Worm (Caenorhabditis elegans) whole organism, dauer: ENCODE data around the gene cni-1.
"Not testable (repeated sequence)": the region's sequence is repeated elsewhere in the genome, so short reads cannot be mapped to it uniquely, and the experiment has no call there.

Experiments
- unc-62 ChIP-seq: sonication (generic microtip); optimal IDR thresholded peaks from 2 replicates; lab custom pipeline; 2017; ENCODE audit warnings: missing biosample characterization, missing genetic modification reagents, missing genetic modification characterization

cni-1 gene

ce11 chrV:13179986-13180591 is at the start of gene cni-1:
Gene cni-1, plus strand, starts transcription at chrV:13180330.
- no peak for TF ChIP-seq unc-62 (GFP tag; lab: Kevin White, UChicago)

ce11 chrV:13130439-13130840 is 49.7 kb upstream of the cni-1 start:
- no peak for TF ChIP-seq unc-62 (GFP tag; lab: Kevin White, UChicago)

- no peak for TF ChIP-seq unc-62 (GFP tag; lab: Kevin White, UChicago)
Observed at ce11 chrV:13131487-13131886, 48.6 kb upstream of the cni-1 start.

- no peak for TF ChIP-seq unc-62 (GFP tag; lab: Kevin White, UChicago)
Observed at ce11 chrV:13133380-13133779, 46.8 kb upstream of the cni-1 start, which contains the start of gene B0365.9. Gene B0365.9, minus strand, starts transcription at chrV:13133565.

- not testable (repeated sequence) for TF ChIP-seq unc-62 (GFP tag; lab: Kevin White, UChicago)
Observed at ce11 chrV:13134786-13135185, 45.3 kb upstream of the cni-1 start, which contains the start of gene clec-225. Gene clec-225, minus strand, starts transcription at chrV:13134886.

ce11 chrV:13137955-13138354 is 42.2 kb upstream of the cni-1 start, which contains the start of gene clec-41:
Gene clec-41, minus strand, starts transcription at chrV:13138101.
- no peak for TF ChIP-seq unc-62 (GFP tag; lab: Kevin White, UChicago)

- no peak for TF ChIP-seq unc-62 (GFP tag; lab: Kevin White, UChicago)
Observed at ce11 chrV:13138681-13139080, 41.4 kb upstream of the cni-1 start, which contains the start of gene dhc-3. Gene dhc-3, plus strand, starts transcription at chrV:13138981.

- TF ChIP-seq unc-62 (GFP tag; lab: Kevin White, UChicago), result no peak
Observed at ce11 chrV:13152575-13152974, 27.6 kb upstream of the cni-1 start, which contains the start of gene noca-1. Gene noca-1, plus strand, starts transcription at chrV:13152919.

- no peak for TF ChIP-seq unc-62 (GFP tag; lab: Kevin White, UChicago)
Observed at ce11 chrV:13154225-13154624, 25.9 kb upstream of the cni-1 start.

ce11 chrV:13157073-13157472 is 23.1 kb upstream of the cni-1 start:
- no peak for TF ChIP-seq unc-62 (GFP tag; lab: Kevin White, UChicago)

ce11 chrV:13161052-13161451 is 19.1 kb upstream of the cni-1 start:
- no peak for TF ChIP-seq unc-62 (GFP tag; lab: Kevin White, UChicago)

- no peak for TF ChIP-seq unc-62 (GFP tag; lab: Kevin White, UChicago)
Observed at ce11 chrV:13162885-13163284, 17.2 kb upstream of the cni-1 start.

ce11 chrV:13163841-13164240 is 16.3 kb upstream of the cni-1 start:
- TF ChIP-seq unc-62 (GFP tag; lab: Kevin White, UChicago), result no peak

ce11 chrV:13165244-13165643 is 14.9 kb upstream of the cni-1 start:
- TF ChIP-seq unc-62 (GFP tag; lab: Kevin White, UChicago), result no peak

- TF ChIP-seq unc-62 (GFP tag; lab: Kevin White, UChicago), result no peak
Observed at ce11 chrV:13166582-13166981, 13.5 kb upstream of the cni-1 start.

ce11 chrV:13170497-13170896 is 9.6 kb upstream of the cni-1 start:
- TF ChIP-seq unc-62 (GFP tag; lab: Kevin White, UChicago), result no peak

- no peak for TF ChIP-seq unc-62 (GFP tag; lab: Kevin White, UChicago)
Observed at ce11 chrV:13173718-13174117, 6.4 kb upstream of the cni-1 start.
